Fruit fly (Drosophila melanogaster): ENCODE results near the gene CG32266.
A peak's percentile ranks its signal among the peaks of the same experiment; 100 is the strongest.

CG32266 gene

DNA sequence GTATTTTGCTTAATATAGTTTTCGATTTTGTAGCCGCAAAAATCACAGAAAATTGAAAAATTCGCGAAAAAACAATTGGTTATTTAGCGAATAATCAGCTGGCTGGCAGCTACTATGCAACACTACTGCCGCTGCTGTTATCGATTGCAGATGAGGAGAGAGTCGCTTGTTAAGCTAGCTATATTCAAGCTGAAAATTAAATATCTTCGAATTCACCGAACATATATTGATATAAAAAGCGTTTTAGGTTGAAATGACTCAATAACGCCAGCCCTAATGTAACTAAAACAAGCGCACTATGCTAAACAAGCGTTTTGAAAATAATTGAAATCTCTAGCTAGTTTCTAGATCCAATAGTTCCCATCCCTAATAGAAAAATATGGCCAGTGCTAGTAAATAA, 15.7 kb downstream of the CG32266 start, which contains the start of the genes CG32264, ntc and IntS10 (continued):
- TF ChIP-seq cato (GFP tag; optimal IDR thresholded peaks at IDR 0.05; ENCODE audit: borderline replicate concordance) (peak; percentile 61), zfh1 (GFP tag; IDR thresholded peaks at IDR 0.05) (0 out of 3 replicates have a peak, but pooled peaks have one; percentile 25), CG9215 (GFP tag; IDR thresholded peaks at IDR 0.05) (peak; percentile 55), CG4404 (GFP tag; IDR thresholded peaks at IDR 0.05) (0 out of 2 replicates have a peak, but pooled peaks have one; percentile 45), CG7928 (GFP tag; optimal IDR thresholded peaks at IDR 0.05) (peak; percentile 36), cad (GFP tag; optimal IDR thresholded peaks at IDR 0.05) (no peak), CG11398 (GFP tag; optimal IDR thresholded peaks at IDR 0.05) (peak; percentile 41), CG10366 (GFP tag; IDR thresholded peaks at IDR 0.05) (0 out of 2 replicates have a peak, but pooled peaks have one; percentile 25), H2.0 (GFP tag; IDR thresholded peaks at IDR 0.05) (0 out of 2 replicates have a peak, but pooled peaks have one; percentile 20), Fer3 (tag; optimal IDR thresholded peaks at IDR 0.05) (peak; percentile 63), CG30403 (GFP tag; optimal IDR thresholded peaks at IDR 0.05) (peak; percentile 86), HLH54F (GFP tag; optimal IDR thresholded peaks at IDR 0.05) (peak; percentile 84), NC2α (GFP tag; optimal IDR thresholded peaks at IDR 0.05) (peak; percentile 22), Six4 (GFP tag; optimal IDR thresholded peaks at IDR 0.05) (peak; percentile 45), Antp (GFP tag; optimal IDR thresholded peaks at IDR 0.05) (peak; percentile 71), CG1603 (tag; optimal IDR thresholded peaks at IDR 0.05) (peak; percentile 36), az2 (GFP tag; optimal IDR thresholded peaks at IDR 0.05) (peak; percentile 66), Ptx1 (GFP tag; IDR thresholded peaks at IDR 0.05) (peak; percentile 64; the same call in 1 of the 2 replicates), kay (GFP tag; optimal IDR thresholded peaks at IDR 0.05) (peak; percentile 25), CG17829 (tag; optimal IDR thresholded peaks at IDR 0.05) (peak; percentile 61), row (GFP tag; IDR thresholded peaks at IDR 0.05) (peak; percentile 94), CG12942 (GFP tag; optimal IDR thresholded peaks at IDR 0.05) (peak; percentile 73), CG13296 (GFP tag; optimal IDR thresholded peaks at IDR 0.05) (peak; percentile 67), dmrt99B (tag; optimal IDR thresholded peaks at IDR 0.05) (no peak), Vsx1 (GFP tag; optimal IDR thresholded peaks at IDR 0.05) (no peak), hb (GFP tag; IDR thresholded peaks at IDR 0.05; ENCODE audit: partially characterized antibody) (peak; percentile 50; the same call in 1 of the 3 replicates), Med (GFP tag) (peak; percentile 97), emc (GFP tag; optimal IDR thresholded peaks at IDR 0.05) (peak; percentile 50), CG7556 (GFP tag; optimal IDR thresholded peaks at IDR 0.05) (peak; percentile 47), CG10321 (GFP tag; IDR thresholded peaks at IDR 0.05) (peak; percentile 22; the same call in 1 of the 2 replicates), Sox100B (GFP tag; optimal IDR thresholded peaks at IDR 0.05) (peak; percentile 53), kah (GFP tag; optimal IDR thresholded peaks at IDR 0.05) (no peak), CG14441 (GFP tag; IDR thresholded peaks at IDR 0.05) (peak; percentile 52), E2f1 (GFP tag; IDR thresholded peaks at IDR 0.05) (no peak), Doc2 (GFP tag; IDR thresholded peaks at IDR 0.05) (no peak), Scr (GFP tag; IDR thresholded peaks at IDR 0.05; ENCODE audit: partially characterized antibody) (peak; percentile 63), CHES-1-like (GFP tag; optimal IDR thresholded peaks at IDR 0.05) (peak; percentile 91), oc (tag; optimal IDR thresholded peaks at IDR 0.05) (no peak), ac (GFP tag; optimal IDR thresholded peaks at IDR 0.05) (no peak), bab2 (GFP tag; optimal IDR thresholded peaks at IDR 0.05) (peak; percentile 74), Mad (GFP tag; optimal IDR thresholded peaks at IDR 0.05) (peak; percentile 77), cg (GFP tag; optimal IDR thresholded peaks at IDR 0.05) (no peak), repo (GFP tag; optimal IDR thresholded peaks at IDR 0.05) (peak; percentile 62), seq (GFP tag; IDR thresholded peaks at IDR 0.05) (no peak), Hey (tag; optimal IDR thresholded peaks at IDR 0.05) (no peak), CG2199 (GFP tag; IDR thresholded peaks at IDR 0.05) (no peak), chn (GFP tag; optimal IDR thresholded peaks at IDR 0.05) (peak; percentile 84), NC2β (GFP tag; optimal IDR thresholded peaks at IDR 0.05) (peak; percentile 47), lmd (GFP tag; IDR thresholded peaks at IDR 0.05) (peak; percentile 51; the same call in 1 of the 2 replicates), org-1 (GFP tag; optimal IDR thresholded peaks at IDR 0.05) (peak; percentile 43), CG14050 (GFP tag; IDR thresholded peaks at IDR 0.05) (peak; percentile 29; the same call in 1 of the 3 replicates), CG33213 (GFP tag; optimal IDR thresholded peaks at IDR 0.05) (peak; percentile 62)

Measured in whole organism, embryonic.